Fruit fly (Drosophila melanogaster): ENCODE measurements around the gene AlaRS-m.

The AlaRS-m gene

DNA sequence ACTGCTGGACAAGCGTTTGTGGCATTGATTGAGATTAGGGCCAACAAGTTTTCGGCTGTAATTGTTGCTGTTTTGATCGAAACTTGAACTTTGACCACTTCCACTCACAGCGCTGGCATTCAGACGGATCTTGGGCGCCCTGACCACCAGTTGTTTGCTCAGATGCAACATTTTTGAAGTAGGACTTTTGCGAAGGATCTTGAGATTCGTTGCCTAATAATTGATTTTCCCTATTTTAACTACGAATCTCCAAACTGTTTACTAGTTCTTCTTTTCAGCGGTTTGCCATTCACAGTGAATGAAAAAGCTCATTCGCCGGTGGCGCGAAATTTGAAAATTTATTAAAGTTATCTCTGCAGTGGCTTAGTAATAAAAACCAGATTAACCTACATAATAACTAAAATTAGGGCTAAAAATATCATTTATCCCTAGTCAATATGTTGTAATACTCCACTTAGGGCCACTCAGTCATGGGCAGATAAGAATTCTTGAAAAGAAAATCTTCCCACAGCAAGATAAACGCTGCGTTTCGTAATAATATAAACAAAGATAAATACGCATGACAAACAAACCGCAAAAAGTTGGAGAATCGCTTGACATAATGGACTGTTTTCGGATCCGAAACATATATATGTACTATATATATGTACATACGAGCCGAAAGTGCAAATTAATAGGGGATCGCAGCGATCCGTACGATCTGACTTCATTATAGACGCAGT lies 4.4 kb upstream of the AlaRS-m start, which contains the start of the genes Dhrs4 and Gdap1:
Gene Dhrs4 (minus strand): TSS at position 267 of the 722 bp plus-strand sequence.
Gene Gdap1 (plus strand): TSS at position 574 of the 722 bp plus-strand sequence.
- TF ChIP-seq CG17806 (tag; optimal IDR thresholded peaks at IDR 0.05) (no peak), rn (GFP tag; IDR thresholded peaks at IDR 0.05) (no peak), Snoo (tag; optimal IDR thresholded peaks at IDR 0.05) (peak; percentile 9), gl (tag; optimal IDR thresholded peaks at IDR 0.05) (peak; percentile 69), CG12605 (GFP tag; IDR thresholded peaks at IDR 0.05) (no peak), CG15710 (tag; optimal IDR thresholded peaks at IDR 0.05) (no peak), Pif1B (GFP tag; optimal IDR thresholded peaks at IDR 0.05) (no peak), CG8301 (tag; optimal IDR thresholded peaks at IDR 0.05) (no peak), CG9948 (tag; optimal IDR thresholded peaks at IDR 0.05) (no peak), EcR (GFP tag; optimal IDR thresholded peaks at IDR 0.05) (no peak), CG4496 (GFP tag; IDR thresholded peaks at IDR 0.05) (no peak), Pif1A (GFP tag; optimal IDR thresholded peaks at IDR 0.05) (no peak), CG8159 (tag; optimal IDR thresholded peaks at IDR 0.05) (no peak), CG14655 (GFP tag; optimal IDR thresholded peaks at IDR 0.05) (no peak), Ets98B (GFP tag; IDR thresholded peaks at IDR 0.05) (0 out of 2 replicates have a peak, but pooled peaks have one; percentile 18), CG10348 (GFP tag; IDR thresholded peaks at IDR 0.05) (no peak), CG34367 (tag; optimal IDR thresholded peaks at IDR 0.05) (no peak), D1 (tag; optimal IDR thresholded peaks at IDR 0.05) (no peak), fd96Ca (GFP tag; IDR thresholded peaks at IDR 0.05) (0 out of 3 replicates have a peak, but pooled peaks have one; percentile 30), CG13204 (GFP tag; optimal IDR thresholded peaks at IDR 0.05) (no peak), CG32121 (GFP tag; IDR thresholded peaks at IDR 0.05) (no peak)

DNA sequence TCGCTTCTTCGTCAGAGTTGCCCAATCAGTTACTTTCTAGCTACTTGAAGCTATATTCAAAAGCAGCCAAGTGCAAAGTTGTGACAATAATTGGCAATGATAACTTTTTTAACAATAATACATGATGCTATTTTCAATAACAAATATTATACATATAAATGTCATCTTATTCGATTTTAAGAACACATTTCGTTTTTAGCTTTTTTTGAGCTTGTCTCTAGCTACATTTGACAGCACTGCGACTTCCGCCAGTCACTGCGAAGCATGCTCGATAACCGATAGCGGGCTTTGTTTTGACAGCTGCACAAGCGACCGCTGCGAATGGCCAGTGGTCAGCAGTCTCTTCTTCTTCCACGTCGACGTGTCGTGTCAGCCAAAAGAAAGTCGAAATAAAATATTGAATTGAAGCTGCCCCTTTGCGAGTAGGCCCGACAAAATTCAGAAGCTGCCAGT lies 6.5 kb downstream of the AlaRS-m start, which contains the start of the genes Gen and Srp54k:
Gene Gen (minus strand): TSS at position 23 of the 453 bp plus-strand sequence.
Gene Srp54k (plus strand): TSS at position 325 of the 453 bp plus-strand sequence.
- TF ChIP-seq rn (GFP tag; IDR thresholded peaks at IDR 0.05) (no peak), Pif1B (GFP tag; optimal IDR thresholded peaks at IDR 0.05) (no peak), Pif1A (GFP tag; optimal IDR thresholded peaks at IDR 0.05) (no peak), CG9948 (tag; optimal IDR thresholded peaks at IDR 0.05) (no peak), Ets98B (GFP tag; IDR thresholded peaks at IDR 0.05) (no peak), CG4496 (GFP tag; IDR thresholded peaks at IDR 0.05) (peak; percentile 12; the same call in 1 of the 3 replicates), CG15710 (tag; optimal IDR thresholded peaks at IDR 0.05) (peak; percentile 31), Snoo (tag; optimal IDR thresholded peaks at IDR 0.05) (no peak), CG8301 (tag; optimal IDR thresholded peaks at IDR 0.05) (no peak), CG10348 (GFP tag; IDR thresholded peaks at IDR 0.05) (no peak), CG13204 (GFP tag; optimal IDR thresholded peaks at IDR 0.05) (no peak), CG8159 (tag; optimal IDR thresholded peaks at IDR 0.05) (no peak)

DNA sequence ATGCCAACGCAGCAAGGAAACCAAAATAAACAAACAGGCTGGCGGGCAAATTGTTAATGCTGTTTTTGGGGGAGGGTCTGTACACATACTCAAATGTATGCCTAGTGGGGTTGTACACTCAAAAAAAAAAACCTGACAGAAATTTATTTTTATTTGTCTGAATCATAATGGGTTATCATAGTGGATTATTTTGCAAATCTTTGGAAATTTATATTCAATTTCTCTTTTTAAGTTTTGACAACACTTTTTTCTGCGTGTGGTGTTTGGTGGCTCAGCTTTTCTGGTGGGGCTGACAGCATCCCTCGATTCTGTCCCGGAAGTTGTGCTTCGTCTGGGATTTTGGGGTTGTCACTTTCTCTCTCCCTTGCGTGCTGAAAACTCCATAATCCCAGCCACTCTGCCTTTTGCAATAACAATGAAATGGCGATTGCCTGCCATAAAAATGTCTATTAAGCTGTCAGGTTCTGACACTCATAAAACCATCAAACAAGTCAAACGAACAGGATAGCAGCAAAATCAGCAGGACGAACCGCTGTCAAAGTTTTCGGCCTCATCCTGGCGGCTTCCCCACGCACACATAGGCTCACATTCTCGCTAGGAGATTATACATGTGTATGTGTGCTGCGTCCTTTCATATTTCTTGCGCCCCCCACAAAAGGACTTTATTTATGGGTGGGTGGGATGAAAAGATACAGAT lies 9.2 kb downstream of the AlaRS-m start:
- TF ChIP-seq Snoo (tag; optimal IDR thresholded peaks at IDR 0.05) (peak; percentile 44), CG4496 (GFP tag; IDR thresholded peaks at IDR 0.05) (peak; percentile 68), CG32121 (GFP tag; IDR thresholded peaks at IDR 0.05) (peak; percentile 49; the same call in 1 of the 2 replicates), CG17806 (tag; optimal IDR thresholded peaks at IDR 0.05) (peak; percentile 51), CG34367 (tag; optimal IDR thresholded peaks at IDR 0.05) (no peak), CG13204 (GFP tag; optimal IDR thresholded peaks at IDR 0.05) (no peak), CG15710 (tag; optimal IDR thresholded peaks at IDR 0.05) (peak; percentile 52)

DNA sequence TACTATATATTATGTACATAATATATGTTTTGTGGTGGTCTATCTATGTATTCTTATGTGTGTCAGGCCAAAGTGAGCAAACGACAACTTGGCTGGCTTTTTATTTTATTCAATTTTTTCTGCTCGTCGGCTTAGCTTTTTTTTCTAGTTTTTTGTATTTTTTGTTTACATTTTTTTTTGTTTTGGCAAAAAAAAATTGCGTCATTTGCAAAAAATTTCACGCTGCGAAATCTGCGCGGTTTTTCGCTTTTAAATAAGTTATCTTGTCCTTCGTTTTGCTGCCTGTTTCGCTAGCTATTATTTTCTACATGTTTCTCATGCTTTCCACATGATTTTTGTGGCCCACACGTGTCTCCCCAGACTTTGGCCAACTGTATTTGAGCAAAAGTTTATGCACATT lies 26.6 kb downstream of the AlaRS-m start:
- TF ChIP-seq CG4496 (GFP tag; IDR thresholded peaks at IDR 0.05) (no peak), Pif1A (GFP tag; optimal IDR thresholded peaks at IDR 0.05) (no peak), gl (tag; optimal IDR thresholded peaks at IDR 0.05) (no peak), CG9948 (tag; optimal IDR thresholded peaks at IDR 0.05) (no peak), CG32121 (GFP tag; IDR thresholded peaks at IDR 0.05) (no peak), D1 (tag; optimal IDR thresholded peaks at IDR 0.05) (no peak), CG14655 (GFP tag; optimal IDR thresholded peaks at IDR 0.05) (no peak), CG34367 (tag; optimal IDR thresholded peaks at IDR 0.05) (no peak)

DNA sequence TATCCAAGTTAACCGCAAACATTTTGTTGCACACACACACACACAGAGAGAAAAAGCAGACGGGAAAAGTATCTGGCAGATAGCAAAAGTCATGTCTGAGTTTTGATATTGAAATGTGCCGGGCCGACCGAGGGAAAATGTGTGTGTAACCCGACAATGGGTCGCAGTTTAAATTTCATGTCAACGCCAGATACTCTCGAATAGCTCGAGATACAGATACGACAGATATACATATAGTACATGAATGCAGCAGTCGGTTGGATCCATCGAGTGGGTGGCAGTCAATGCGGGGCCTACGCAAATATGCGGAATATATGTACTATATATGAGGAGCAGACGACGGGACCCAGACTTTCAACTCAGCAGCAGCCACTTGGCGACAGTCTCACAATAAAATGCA lies 30.2 kb downstream of the AlaRS-m start:
- TF ChIP-seq Pif1A (GFP tag; optimal IDR thresholded peaks at IDR 0.05) (no peak), gl (tag; optimal IDR thresholded peaks at IDR 0.05) (no peak), CG17806 (tag; optimal IDR thresholded peaks at IDR 0.05) (no peak), CG13204 (GFP tag; optimal IDR thresholded peaks at IDR 0.05) (peak; percentile 17), D1 (tag; optimal IDR thresholded peaks at IDR 0.05) (no peak), CG15710 (tag; optimal IDR thresholded peaks at IDR 0.05) (no peak), Ets98B (GFP tag; IDR thresholded peaks at IDR 0.05) (no peak), Snoo (tag; optimal IDR thresholded peaks at IDR 0.05) (no peak), EcR (GFP tag; optimal IDR thresholded peaks at IDR 0.05) (peak; percentile 58), CG12605 (GFP tag; IDR thresholded peaks at IDR 0.05) (no peak), CG10348 (GFP tag; IDR thresholded peaks at IDR 0.05) (no peak), fd96Ca (GFP tag; IDR thresholded peaks at IDR 0.05) (no peak), CG9948 (tag; optimal IDR thresholded peaks at IDR 0.05) (no peak), Pif1B (GFP tag; optimal IDR thresholded peaks at IDR 0.05) (no peak), CG4496 (GFP tag; IDR thresholded peaks at IDR 0.05) (0 out of 3 replicates have a peak, but pooled peaks have one; percentile 14), CG8159 (tag; optimal IDR thresholded peaks at IDR 0.05) (no peak), CG14655 (GFP tag; optimal IDR thresholded peaks at IDR 0.05) (peak; percentile 20), CG8301 (tag; optimal IDR thresholded peaks at IDR 0.05) (no peak), CG34367 (tag; optimal IDR thresholded peaks at IDR 0.05) (no peak), rn (GFP tag; IDR thresholded peaks at IDR 0.05) (no peak), CG32121 (GFP tag; IDR thresholded peaks at IDR 0.05) (no peak)

All from whole organism, pupa.